Worm (Caenorhabditis elegans) whole organism, midembryonic: ENCODE measurements around the gene gln-2.

Experiments
- T22C8.4 ChIP-seq: fragments of 200-800 bp; sonication (Bioruptor generic); IDR thresholded peaks from 2 replicates; pipeline ENCODE4 v1.3.6; 2022; ENCODE audit warnings: missing genetic modification characterization, missing compliant biosample characterization
- cog-1 ChIP-seq: sonication (generic microtip); optimal IDR thresholded peaks from 2 replicates; lab custom pipeline; 2016; ENCODE audit warnings: missing genetic modification characterization, missing compliant biosample characterization
- flt-1 ChIP-seq: fragments of 200-800 bp; sonication (Bioruptor generic); IDR thresholded peaks from 2 replicates; pipeline ENCODE4 v1.3.6; 2022; ENCODE audit warnings: missing genetic modification characterization, missing compliant biosample characterization
- klf-2 ChIP-seq: fragments of 200-800 bp; sonication (Bioruptor generic); conservative IDR thresholded peaks from 2 replicates; pipeline ENCODE4 v1.3.6; 2022; ENCODE audit warnings: missing genetic modification reagents, missing genetic modification characterization, missing compliant biosample characterization
- med-1 ChIP-seq: sonication (generic microtip); optimal IDR thresholded peaks from 2 replicates; lab custom pipeline; 2017; ENCODE audit warnings: missing genetic modification characterization, mild to moderate bottlenecking, missing compliant biosample characterization, antibody characterized with exemption, missing genetic modification reagents; ENCODE audit not compliant: insufficient read depth
- ref-1 ChIP-seq: fragments of 200-800 bp; sonication (Bioruptor generic); conservative IDR thresholded peaks from 2 replicates; pipeline ENCODE4 v1.3.6; 2022; ENCODE audit warnings: missing genetic modification reagents, missing genetic modification characterization, missing compliant biosample characterization
- tab-1 ChIP-seq: fragments of 200-800 bp; sonication (Bioruptor generic); IDR thresholded peaks from 2 replicates; pipeline ENCODE4 v1.3.6; 2022; ENCODE audit warnings: missing genetic modification characterization, missing compliant biosample characterization
- ztf-29 ChIP-seq: fragments of 200-800 bp; sonication (Bioruptor generic); IDR thresholded peaks from 2 replicates; pipeline ENCODE4 v1.3.6; 2022; ENCODE audit warnings: missing genetic modification reagents, missing genetic modification characterization, missing compliant biosample characterization

ce11 chrIII:9941020-9941674, 3.5 kb downstream of the gln-2 start, which contains the start of the genes K03H1.9 and K03H1.12:
- no peak for TF ChIP-seq ref-1
- TF ChIP-seq tab-1: no peak
- TF ChIP-seq cog-1 (tag; lab: Kevin White, UChicago): no peak
- TF ChIP-seq flt-1 (GFP tag; lab: Robert Waterston, UW): no peak
- no peak for TF ChIP-seq T22C8.4 (GFP tag; lab: Robert Waterston, UW)
- TF ChIP-seq med-1: no peak
- no peak for TF ChIP-seq ztf-29 (GFP tag; lab: Robert Waterston, UW)
- TF ChIP-seq klf-2 (GFP tag; lab: Robert Waterston, UW): no peak
